Fruit fly (Drosophila melanogaster): Measurements from ENCODE around the gene Lam.

- TF ChIP-seq Snoo (tag; optimal IDR thresholded peaks at IDR 0.05) (no peak), Pif1B (GFP tag; optimal IDR thresholded peaks at IDR 0.05) (no peak), CG8159 (tag; optimal IDR thresholded peaks at IDR 0.05) (no peak), Ets98B (GFP tag; IDR thresholded peaks at IDR 0.05) (no peak)
These were observed 46.0 kb downstream of the Lam start, which contains the start of gene CG7251 for dm6 chr2L:5588314-5588713.

Data from whole organism, pupa.